Worm (Caenorhabditis elegans) whole organism, L2 larva: ENCODE results near the gene ufl-1.

ENCODE experiments used
- ceh-16 ChIP-seq: fragments of 150-350 bp; optimal IDR thresholded peaks from 2 replicates; lab custom pipeline; 2014; ENCODE audit warnings: missing biosample characterization, missing genetic modification characterization
- nhr-237 ChIP-seq: fragments of 150-350 bp; optimal IDR thresholded peaks from 2 replicates; lab custom pipeline; 2014; ENCODE audit warnings: missing biosample characterization, missing genetic modification characterization
- nhr-6 ChIP-seq: fragments of 150-350 bp; optimal IDR thresholded peaks from 2 replicates; lab custom pipeline; 2014; ENCODE audit warnings: missing biosample characterization, missing genetic modification characterization
- zag-1 ChIP-seq: fragments of 150-350 bp; optimal IDR thresholded peaks from 2 replicates; lab custom pipeline; 2014; ENCODE audit warnings: missing biosample characterization, missing genetic modification characterization

DNA sequence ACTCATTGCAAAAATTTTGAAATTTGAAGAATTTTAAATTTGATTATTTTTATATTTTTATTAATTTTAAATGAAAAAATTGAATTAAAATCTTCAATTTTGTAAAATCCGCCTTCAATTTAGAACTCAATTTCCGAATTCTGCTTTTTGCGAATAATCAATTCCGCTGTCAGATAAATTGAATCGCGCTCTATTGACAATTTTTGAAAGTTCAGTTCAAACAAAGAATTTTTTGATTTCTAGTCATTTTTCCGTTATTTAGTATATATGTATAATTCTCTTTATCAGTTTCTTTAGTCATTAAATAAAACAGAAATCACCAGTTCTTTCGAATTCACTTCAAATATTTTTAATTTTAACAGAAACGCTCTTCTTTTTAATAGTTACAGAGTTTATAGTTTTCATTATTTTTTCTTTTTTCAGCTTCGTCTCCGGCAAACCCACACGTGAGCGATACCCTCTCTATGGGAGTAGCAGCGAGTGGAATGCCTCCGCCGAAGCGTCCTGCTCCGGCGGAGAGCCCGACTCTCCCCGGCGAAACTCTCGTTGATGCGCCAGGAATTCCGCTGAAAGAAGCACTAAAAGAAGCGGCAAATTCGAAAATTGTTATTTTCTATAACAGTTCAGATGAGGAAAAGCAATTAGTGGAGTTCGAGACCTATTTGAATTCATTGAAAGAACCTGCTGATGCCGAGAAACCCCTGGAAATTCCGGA lies 23.8 kb downstream of the ufl-1 start:
- TF ChIP-seq zag-1 (tag; lab: Kevin White, UChicago) (no peak), nhr-237 (no peak), nhr-6 (no peak), ceh-16 (tag; lab: Kevin White, UChicago) (no peak)
